Fruit fly (Drosophila melanogaster) S2 (cell line): Measurements from ENCODE around the gene CG34180.

Experiments used
- CG8478 ChIP-seq: fragments of >200 bp; optimal IDR thresholded peaks from 2 replicates; lab custom pipeline; 2018
- CTCF ChIP-seq, 2 experiments: fragments of >200 bp; optimal IDR thresholded peaks; 2 replicates each; lab custom pipeline; 2018

DNA sequence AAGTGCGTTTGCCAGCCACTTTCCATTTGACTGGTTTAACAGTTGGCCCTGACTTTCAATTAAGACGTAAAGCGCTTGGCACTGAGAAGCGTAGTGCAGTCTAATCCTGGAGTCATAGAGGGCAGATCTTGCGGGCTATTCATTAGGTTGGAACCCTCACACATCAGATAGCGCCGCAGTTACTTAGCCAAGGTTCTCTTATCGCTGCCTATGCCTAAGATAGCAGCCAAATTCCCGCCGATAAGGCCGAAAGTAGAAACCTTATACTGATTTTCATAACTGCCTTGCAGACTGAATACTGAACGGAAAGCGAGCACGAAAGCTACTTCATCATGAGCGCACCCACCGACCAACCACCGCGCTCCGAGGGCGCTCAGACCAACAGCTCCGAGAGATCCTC is 11.8 kb downstream of the CG34180 start:
- TF ChIP-seq CG8478 (lab: Kevin White, UChicago) (no peak), CTCF (optimal IDR thresholded peaks at IDR 0.05; lab: Kevin White, UChicago) (no peak)
